Worm (Caenorhabditis elegans) whole organism, L2 larva: Measurements from ENCODE around the gene F28H6.4.

Experiments used
- alr-1 ChIP-seq: fragments of 150-350 bp; optimal IDR thresholded peaks from 2 replicates; lab custom pipeline; 2014; ENCODE audit warnings: missing biosample characterization, missing genetic modification characterization
- blmp-1 ChIP-seq: sonication (generic microtip); optimal IDR thresholded peaks from 2 replicates; lab custom pipeline; 2017; ENCODE audit warnings: missing genetic modification characterization, mild to moderate bottlenecking, missing compliant biosample characterization, antibody characterized with exemption, moderate library complexity; ENCODE audit not compliant: insufficient read depth
- ceh-82 ChIP-seq: fragments of 150-350 bp; optimal IDR thresholded peaks from 2 replicates; lab custom pipeline; 2014; ENCODE audit warnings: missing biosample characterization, missing genetic modification characterization
- lsy-2 ChIP-seq, 2 experiments: fragments of 150-350 bp in 1 of 2; sonication (generic microtip) in 1 of 2; optimal IDR thresholded peaks; 2 replicates each; lab custom pipeline; 2014 to 2017; ENCODE audit warnings: missing biosample characterization in 2 of 2, missing genetic modification characterization in 2 of 2
- nhr-25 ChIP-seq: fragments of 150-350 bp; sonication (generic microtip); optimal IDR thresholded peaks from 3 replicates; lab custom pipeline; 2014; ENCODE audit warnings: missing biosample characterization, missing genetic modification characterization
- snpc-4 ChIP-seq: fragments of 150-350 bp; optimal IDR thresholded peaks from 2 replicates; lab custom pipeline; 2014; ENCODE audit warnings: missing biosample characterization, missing genetic modification characterization
- unc-39 ChIP-seq: fragments of 150-350 bp; optimal IDR thresholded peaks from 2 replicates; lab custom pipeline; 2014; ENCODE audit warnings: missing biosample characterization, missing genetic modification characterization
- zag-1 ChIP-seq: fragments of 150-350 bp; optimal IDR thresholded peaks from 2 replicates; lab custom pipeline; 2014; ENCODE audit warnings: missing biosample characterization, missing genetic modification characterization

ce11 chrX:14161684-14162347 is 34.1 kb downstream of the F28H6.4 start, which contains the start of gene lgc-25:
- TF ChIP-seq alr-1 (tag; lab: Kevin White, UChicago) (no peak), zag-1 (tag; lab: Kevin White, UChicago) (no peak), nhr-25 (tag; lab: Kevin White, UChicago) (no peak), lsy-2 (tag; optimal IDR thresholded peaks at IDR 0.05; lab: Kevin White, UChicago) (no peak), blmp-1 (no peak), unc-39 (tag; lab: Kevin White, UChicago) (no peak), ceh-82 (tag; lab: Kevin White, UChicago) (no peak), snpc-4 (tag; lab: Kevin White, UChicago) (no peak)
